Worm (Caenorhabditis elegans) whole organism, young adult: ENCODE data around the gene C06E2.2.

ENCODE experiments used
- B0035.1 ChIP-seq: sonication (generic microtip); optimal IDR thresholded peaks from 2 replicates; lab custom pipeline; 2016; ENCODE audit warnings: missing genetic modification characterization, mild to moderate bottlenecking, missing compliant biosample characterization, missing genotype, missing genetic modification reagents
- B0336.3 ChIP-seq: fragments of 200-800 bp; sonication (Bioruptor generic); IDR thresholded peaks from 2 replicates; pipeline ENCODE4 v1.3.6; 2022; ENCODE audit warnings: missing genetic modification characterization, missing compliant biosample characterization
- C06A6.2 ChIP-seq: fragments of 200-800 bp; sonication (Bioruptor generic); conservative IDR thresholded peaks from 2 replicates; pipeline ENCODE4 v1.3.6; 2022; ENCODE audit warnings: missing genetic modification characterization, missing compliant biosample characterization
- F10E7.11 ChIP-seq: sonication (generic microtip); optimal IDR thresholded peaks from 2 replicates; lab custom pipeline; 2017; ENCODE audit warnings: mild to moderate bottlenecking, missing genetic modification characterization, moderate library complexity, missing compliant biosample characterization
- F22D6.2 ChIP-seq: sonication (generic microtip); optimal IDR thresholded peaks from 2 replicates; lab custom pipeline; 2016; ENCODE audit warnings: mild to moderate bottlenecking, missing genetic modification characterization, missing compliant biosample characterization
- F49E8.2 ChIP-seq: sonication (generic microtip); optimal IDR thresholded peaks from 3 replicates; lab custom pipeline; 2017; ENCODE audit warnings: missing genetic modification characterization, mild to moderate bottlenecking, missing compliant biosample characterization, antibody characterized with exemption, moderate library complexity; ENCODE audit not compliant: insufficient read depth
- Y53F4B.3 ChIP-seq: fragments of 200-800 bp; sonication (Bioruptor generic); IDR thresholded peaks from 2 replicates; pipeline ENCODE4 v1.3.6; 2022; ENCODE audit warnings: missing genetic modification reagents, missing genetic modification characterization, missing compliant biosample characterization
- Y56A3A.18 ChIP-seq: fragments of 200-800 bp; sonication (Bioruptor generic); IDR thresholded peaks from 2 replicates; pipeline ENCODE4 v1.3.6; 2022; ENCODE audit warnings: missing genetic modification reagents, missing genetic modification characterization, missing compliant biosample characterization
- Y67H2A.10 ChIP-seq: fragments of 200-800 bp; sonication (Bioruptor generic); conservative IDR thresholded peaks from 2 replicates; pipeline ENCODE4 v1.3.6; 2022; ENCODE audit warnings: missing genetic modification reagents, missing genetic modification characterization, missing compliant biosample characterization
- Y95B8A.8 ChIP-seq: fragments of 200-800 bp; sonication (Bioruptor generic); IDR thresholded peaks from 2 replicates; pipeline ENCODE4 v1.3.6; 2022; ENCODE audit warnings: missing genetic modification reagents, missing genetic modification characterization, missing compliant biosample characterization
- akir-1 ChIP-seq: fragments of 200-800 bp; sonication (Bioruptor generic); optimal IDR thresholded peaks from 2 replicates; lab custom pipeline; 2018; ENCODE audit warnings: mild to moderate bottlenecking, missing genetic modification characterization, moderate library complexity, missing compliant biosample characterization
- aptf-3 ChIP-seq: fragments of 200-800 bp; sonication (Bioruptor generic); IDR thresholded peaks from 2 replicates; pipeline ENCODE4 v1.3.6; 2022; ENCODE audit warnings: missing genetic modification characterization, missing compliant biosample characterization
- attf-3 ChIP-seq: fragments of 200-800 bp; sonication (Bioruptor generic); conservative IDR thresholded peaks from 2 replicates; pipeline ENCODE4 v1.3.6; 2022; ENCODE audit warnings: missing genetic modification reagents, missing genetic modification characterization, missing compliant biosample characterization
- attf-6 ChIP-seq: fragments of 200-800 bp; sonication (Bioruptor generic); IDR thresholded peaks from 2 replicates; pipeline ENCODE4 v1.3.6; 2022; ENCODE audit warnings: missing genetic modification reagents, missing genetic modification characterization, missing compliant biosample characterization
- cebp-1 ChIP-seq, 2 experiments: fragments of 200-800 bp in 1 of 2; sonication (Bioruptor generic) in 1 of 2; sonication (generic microtip) in 1 of 2; IDR thresholded peaks in 1 of 2; optimal IDR thresholded peaks in 1 of 2; 2 replicates each; pipeline versions ENCODE4 v1.3.6 to Lab custom; 2017 to 2022; ENCODE audit warnings: missing compliant biosample characterization in 2 of 2, missing genetic modification characterization in 2 of 2, mild to moderate bottlenecking in 1 of 2, missing genetic modification reagents in 1 of 2, moderate library complexity in 1 of 2
- cebp-2 ChIP-seq: fragments of 200-800 bp; sonication (Bioruptor generic); IDR thresholded peaks from 2 replicates; pipeline ENCODE4 v1.3.6; 2022; ENCODE audit warnings: missing genetic modification characterization, missing compliant biosample characterization
- ceh-27 ChIP-seq: fragments of 200-800 bp; sonication (Bioruptor generic); optimal IDR thresholded peaks from 2 replicates; lab custom pipeline; 2018; ENCODE audit warnings: mild to moderate bottlenecking, missing genetic modification characterization, moderate library complexity, missing compliant biosample characterization
- chd-7 ChIP-seq: sonication (generic microtip); optimal IDR thresholded peaks from 2 replicates; lab custom pipeline; 2016; ENCODE audit warnings: mild to moderate bottlenecking, missing genetic modification characterization, moderate library complexity, missing compliant biosample characterization
- efl-1 ChIP-seq: fragments of 150-350 bp; optimal IDR thresholded peaks from 2 replicates; lab custom pipeline; 2014; ENCODE audit warnings: missing biosample characterization, missing genetic modification reagents, missing genetic modification characterization
- egrh-3 ChIP-seq: fragments of 200-800 bp; sonication (Bioruptor generic); IDR thresholded peaks from 2 replicates; pipeline ENCODE4 v1.3.6; 2022; ENCODE audit warnings: missing genetic modification reagents, missing genetic modification characterization, missing compliant biosample characterization
- fkh-3 ChIP-seq: sonication (generic microtip); optimal IDR thresholded peaks from 2 replicates; lab custom pipeline; 2016; ENCODE audit warnings: mild to moderate bottlenecking, missing genetic modification characterization, missing compliant biosample characterization
- hmg-20 ChIP-seq: fragments of 200-800 bp; sonication (Bioruptor generic); IDR thresholded peaks from 2 replicates; pipeline ENCODE4 v1.3.6; 2022; ENCODE audit warnings: missing genetic modification reagents, missing genetic modification characterization, missing compliant biosample characterization
- hrde-1 ChIP-seq: sonication (generic microtip); optimal IDR thresholded peaks from 2 replicates; lab custom pipeline; 2016; ENCODE audit warnings: missing genetic modification characterization, mild to moderate bottlenecking, missing compliant biosample characterization, moderate library complexity, missing genotype, missing genetic modification reagents, borderline replicate concordance
- madf-10 ChIP-seq: sonication (generic microtip); optimal IDR thresholded peaks from 2 replicates; lab custom pipeline; 2016; ENCODE audit warnings: mild to moderate bottlenecking, missing genetic modification characterization, missing compliant biosample characterization
- madf-3 ChIP-seq: fragments of 200-800 bp; sonication (Bioruptor generic); IDR thresholded peaks from 2 replicates; pipeline ENCODE4 v1.3.6; 2022; ENCODE audit warnings: missing genetic modification reagents, missing genetic modification characterization, missing compliant biosample characterization
- mcd-1 ChIP-seq: fragments of 200-800 bp; sonication (Bioruptor generic); IDR thresholded peaks from 2 replicates; pipeline ENCODE4 v1.3.6; 2022; ENCODE audit warnings: missing genetic modification reagents, missing genetic modification characterization, missing compliant biosample characterization
- nhr-27 ChIP-seq: fragments of 200-800 bp; sonication (Bioruptor generic); optimal IDR thresholded peaks from 2 replicates; lab custom pipeline; 2018; ENCODE audit warnings: mild to moderate bottlenecking, missing genetic modification characterization, moderate library complexity, missing compliant biosample characterization
- nhr-80 ChIP-seq: sonication (generic microtip); optimal IDR thresholded peaks from 2 replicates; lab custom pipeline; 2016; ENCODE audit warnings: missing genetic modification characterization, missing compliant biosample characterization
- nhr-90 ChIP-seq: sonication (generic microtip); optimal IDR thresholded peaks from 2 replicates; lab custom pipeline; 2016; ENCODE audit warnings: missing genotype, mild to moderate bottlenecking, missing genetic modification characterization, missing compliant biosample characterization
- sdz-38 ChIP-seq: sonication (generic microtip); optimal IDR thresholded peaks from 2 replicates; lab custom pipeline; 2016; ENCODE audit warnings: missing genotype, missing genetic modification characterization, missing compliant biosample characterization
- snpc-4 ChIP-seq, 5 experiments: fragments of 150-350 bp in 1 of 5; sonication (generic microtip) in 4 of 5; optimal IDR thresholded peaks; 2 replicates each; lab custom pipeline; 2014 to 2018; ENCODE audit warnings: missing genetic modification characterization in 5 of 5, missing biosample characterization in 3 of 5, antibody characterized with exemption in 2 of 5, mild to moderate bottlenecking in 2 of 5, missing compliant biosample characterization in 2 of 5, missing genotype in 2 of 5, moderate library complexity in 2 of 5, missing genetic modification reagents in 1 of 5
- tbp1 ChIP-seq: fragments of 200-800 bp; sonication (Bioruptor generic); optimal IDR thresholded peaks from 2 replicates; lab custom pipeline; 2018; ENCODE audit warnings: mild to moderate bottlenecking, missing genetic modification characterization, missing compliant biosample characterization
- zfh-2 ChIP-seq: fragments of 200-800 bp; sonication (Bioruptor generic); conservative IDR thresholded peaks from 2 replicates; pipeline ENCODE4 v1.3.6; 2022; ENCODE audit warnings: missing genetic modification reagents, missing genetic modification characterization, missing compliant biosample characterization
- ztf-18 ChIP-seq: sonication (generic microtip); optimal IDR thresholded peaks from 2 replicates; lab custom pipeline; 2016; ENCODE audit warnings: missing genotype, mild to moderate bottlenecking, missing genetic modification characterization, missing compliant biosample characterization
- ztf-25 ChIP-seq: fragments of 200-800 bp; sonication (Bioruptor generic); IDR thresholded peaks from 2 replicates; pipeline ENCODE4 v1.3.6; 2022; ENCODE audit warnings: missing genetic modification reagents, missing genetic modification characterization, missing compliant biosample characterization
- ztf-28 ChIP-seq: fragments of 200-800 bp; sonication (Bioruptor generic); IDR thresholded peaks from 2 replicates; pipeline ENCODE4 v1.3.6; 2022; ENCODE audit warnings: missing genetic modification reagents, missing genetic modification characterization, missing compliant biosample characterization

Gene C06E2.2

ce11 chrX:8911077-8911476 is 31.6 kb downstream of the C06E2.2 start, which contains the start of gene cyn-8 (continued):
- no peak for TF ChIP-seq C06A6.2 (GFP tag; lab: Robert Waterston, UW)
- no peak for TF ChIP-seq snpc-4 (GFP tag; optimal IDR thresholded peaks at IDR 0.05; lab: Kevin White, UChicago)
- no peak for TF ChIP-seq snpc-4 (tag; optimal IDR thresholded peaks at IDR 0.05; lab: Kevin White, UChicago)
- TF ChIP-seq F10E7.11 = no peak
- TF ChIP-seq B0035.1 (tag; lab: Kevin White, UChicago) = no peak
- TF ChIP-seq ztf-18 (tag; lab: Kevin White, UChicago) = no peak
- TF ChIP-seq nhr-80 = peak; percentile 40
- no peak for TF ChIP-seq sdz-38 (tag; lab: Kevin White, UChicago)
- no peak for TF ChIP-seq cebp-2 (GFP tag; lab: Robert Waterston, UW)
- no peak for TF ChIP-seq attf-6 (GFP tag; lab: Robert Waterston, UW)
- no peak for TF ChIP-seq ceh-27 (GFP tag; lab: Kevin White, UChicago)
- no peak for TF ChIP-seq Y95B8A.8 (GFP tag; lab: Robert Waterston, UW)
- TF ChIP-seq F22D6.2 (tag; lab: Kevin White, UChicago) = no peak
- TF ChIP-seq tbp1 (GFP tag; lab: Kevin White, UChicago) = peak; percentile 19
- TF ChIP-seq madf-3 (GFP tag; lab: Robert Waterston, UW) = no peak

- TF ChIP-seq zfh-2 = peak; percentile 63
- TF ChIP-seq aptf-3 (GFP tag; lab: Robert Waterston, UW) = no peak
- TF ChIP-seq B0336.3 (GFP tag; lab: Robert Waterston, UW) = no peak
- no peak for TF ChIP-seq hrde-1 (tag; lab: Kevin White, UChicago)
- TF ChIP-seq madf-10 (tag; lab: Kevin White, UChicago) = no peak
- no peak for TF ChIP-seq attf-3 (GFP tag; lab: Robert Waterston, UW)
- TF ChIP-seq Y67H2A.10 = no peak
- TF ChIP-seq, all 124 proteins: peak for 1
Observed at ce11 chrX:8917730-8918129, 38.3 kb downstream of the C06E2.2 start.

ce11 chrX:8918792-8919191 is 39.3 kb downstream of the C06E2.2 start:
- no peak for TF ChIP-seq Y53F4B.3 (GFP tag; lab: Robert Waterston, UW)
- no peak for TF ChIP-seq fkh-3
- no peak for TF ChIP-seq egrh-3 (GFP tag; lab: Robert Waterston, UW)
- TF ChIP-seq zfh-2 = no peak
- TF ChIP-seq mcd-1 (GFP tag; lab: Robert Waterston, UW) = no peak
- TF ChIP-seq nhr-27 (tag; lab: Kevin White, UChicago) = no peak
- TF ChIP-seq efl-1 (GFP tag; lab: Kevin White, UChicago) = no peak
- TF ChIP-seq, all 124 proteins: peak for 0

ce11 chrX:8919323-8919722 is 39.9 kb downstream of the C06E2.2 start, which contains the start of gene nlp-14:
Gene nlp-14, minus strand, starts transcription at chrX:8919423.
- TF ChIP-seq F49E8.2 = no peak
- TF ChIP-seq akir-1 = no peak
- no peak for TF ChIP-seq hmg-20
- no peak for TF ChIP-seq nhr-90 (tag; lab: Kevin White, UChicago)
- TF ChIP-seq ztf-28 (GFP tag; lab: Robert Waterston, UW) = no peak
- no peak for TF ChIP-seq B0336.3 (GFP tag; lab: Robert Waterston, UW)
- no peak for TF ChIP-seq aptf-3 (GFP tag; lab: Robert Waterston, UW)
- no peak for TF ChIP-seq cebp-1 (GFP tag; IDR thresholded peaks at IDR 0.05; lab: Robert Waterston, UW)
- no peak for TF ChIP-seq cebp-1 (tag; optimal IDR thresholded peaks at IDR 0.05; lab: Kevin White, UChicago)
- TF ChIP-seq ztf-25 (GFP tag; lab: Robert Waterston, UW) = no peak
- no peak for TF ChIP-seq chd-7 (tag; lab: Kevin White, UChicago)
- no peak for TF ChIP-seq Y56A3A.18 (GFP tag; lab: Robert Waterston, UW)
